Worm (Caenorhabditis elegans): Measurements from ENCODE around the gene Y97E10AR.6.
A peak's percentile ranks its signal among the peaks of the same experiment; 100 is the strongest.

Gene Y97E10AR.6

DNA sequence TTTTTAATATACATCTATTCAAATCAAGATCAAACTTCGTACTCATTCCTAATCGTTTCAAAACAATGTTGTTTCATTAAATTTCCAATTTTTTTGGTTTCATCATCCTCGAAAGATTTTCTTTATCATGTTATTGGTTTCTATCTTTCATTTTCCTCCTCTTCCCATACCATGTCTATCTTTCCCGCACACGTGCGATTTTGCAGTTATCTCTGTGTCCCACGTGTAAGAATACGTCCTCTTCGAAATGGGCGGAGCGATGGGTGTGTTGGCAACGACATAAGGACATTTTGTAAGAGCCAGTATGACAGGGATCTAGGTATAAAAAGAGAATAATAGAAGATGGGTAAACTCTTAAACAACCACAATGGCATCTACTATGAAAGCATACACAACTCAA is 12.6 kb upstream of the Y97E10AR.6 start, which contains the start of gene F43H9.4 (continued):
- TF ChIP-seq snpc-4 (GFP tag; optimal IDR thresholded peaks at IDR 0.05) (no peak), snpc-4 (tag; optimal IDR thresholded peaks at IDR 0.05) (no peak), him-1 (tag; optimal IDR thresholded peaks at IDR 0.05) (no peak), lin-26 (GFP tag; IDR thresholded peaks at IDR 0.05) (peak; percentile 11; the same call in 1 of the 2 replicates), ZK185.1 (tag; optimal IDR thresholded peaks at IDR 0.05; ENCODE audit: poor library complexity, severe bottlenecking) (no peak), ets-4 (GFP tag; optimal IDR thresholded peaks at IDR 0.05) (no peak), K11D2.4 (GFP tag; IDR thresholded peaks at IDR 0.05) (no peak), nfyb-1 (GFP tag; IDR thresholded peaks at IDR 0.05) (no peak), madf-8 (GFP tag; conservative IDR thresholded peaks at IDR 0.05) (no peak), xnd-1 (tag; optimal IDR thresholded peaks at IDR 0.05) (no peak), ekl-4 (GFP tag; IDR thresholded peaks at IDR 0.05) (no peak), ceh-58 (GFP tag; IDR thresholded peaks at IDR 0.05) (no peak), let-526 (GFP tag; IDR thresholded peaks at IDR 0.05) (no peak), D2030.7 (GFP tag; IDR thresholded peaks at IDR 0.05) (no peak), Y53G8AR.9 (GFP tag; conservative IDR thresholded peaks at IDR 0.05) (no peak), athp-1 (tag; optimal IDR thresholded peaks at IDR 0.05) (no peak), egl-18 (GFP tag; IDR thresholded peaks at IDR 0.05) (no peak), cebp-2 (GFP tag; IDR thresholded peaks at IDR 0.05) (no peak), nfya-2 (GFP tag; IDR thresholded peaks at IDR 0.05) (no peak), ceh-27 (GFP tag; optimal IDR thresholded peaks at IDR 0.05) (no peak), lsy-27 (tag; optimal IDR thresholded peaks at IDR 0.05; ENCODE audit: borderline replicate concordance, insufficient read depth) (no peak), Y53F4B.3 (GFP tag; IDR thresholded peaks at IDR 0.05) (no peak), mes-4 (tag; optimal IDR thresholded peaks at IDR 0.05) (no peak), cebp-1 (GFP tag; IDR thresholded peaks at IDR 0.05) (no peak), cebp-1 (tag; optimal IDR thresholded peaks at IDR 0.05) (peak; percentile 55), ztf-26 (tag; optimal IDR thresholded peaks at IDR 0.05) (peak; percentile 9)

- TF ChIP-seq athp-1 (tag; optimal IDR thresholded peaks at IDR 0.05): no peak
- no peak for TF ChIP-seq B0035.1 (tag; optimal IDR thresholded peaks at IDR 0.05)
- no peak for TF ChIP-seq T26A5.8 (tag; optimal IDR thresholded peaks at IDR 0.05)
- TF ChIP-seq aptf-3 (GFP tag; IDR thresholded peaks at IDR 0.05): no peak
- no peak for TF ChIP-seq egl-18 (GFP tag; IDR thresholded peaks at IDR 0.05)
- no peak for TF ChIP-seq C17E4.6 (GFP tag; IDR thresholded peaks at IDR 0.05)
- TF ChIP-seq mel-28 (tag; optimal IDR thresholded peaks at IDR 0.05; ENCODE audit: borderline replicate concordance): no peak
- TF ChIP-seq B0261.1 (tag; optimal IDR thresholded peaks at IDR 0.05): no peak
- TF ChIP-seq ztf-18 (tag; optimal IDR thresholded peaks at IDR 0.05): no peak
- TF ChIP-seq K12H6.12 (tag; optimal IDR thresholded peaks at IDR 0.05): no peak
- no peak for TF ChIP-seq Y79H2A.3 (GFP tag; conservative IDR thresholded peaks at IDR 0.05)
- TF ChIP-seq ZK185.1 (tag; optimal IDR thresholded peaks at IDR 0.05; ENCODE audit: poor library complexity, severe bottlenecking): no peak
- no peak for TF ChIP-seq cebp-2 (GFP tag; IDR thresholded peaks at IDR 0.05)
- TF ChIP-seq lir-1 (GFP tag; conservative IDR thresholded peaks at IDR 0.05): no peak
- no peak for TF ChIP-seq egl-44 (GFP tag; IDR thresholded peaks at IDR 0.05)
- TF ChIP-seq lin-35 (GFP tag; optimal IDR thresholded peaks at IDR 0.05): no peak
- no peak for TF ChIP-seq hrde-1 (tag; optimal IDR thresholded peaks at IDR 0.05; ENCODE audit: borderline replicate concordance)
Observed at ce11 chrV:8025259-8025658, 11.5 kb upstream of the Y97E10AR.6 start.

Measured in whole organism, young adult.